Worm (Caenorhabditis elegans): Measurements from ENCODE around the gene algn-2.

ce11 chrII:5342412-5342811 is 32.7 kb upstream of the algn-2 start:
- TF ChIP-seq dve-1 (tag; optimal IDR thresholded peaks at IDR 0.05; ENCODE audit: insufficient read depth), result no peak
- TF ChIP-seq skn-1 (tag; optimal IDR thresholded peaks at IDR 0.05), result no peak
- TF ChIP-seq pha-4 (GFP tag; IDR thresholded peaks at IDR 0.05), result no peak
- TF ChIP-seq pha-4 (tag; optimal IDR thresholded peaks at IDR 0.05), result no peak
- TF ChIP-seq nhr-77 (tag; optimal IDR thresholded peaks at IDR 0.05), result no peak
- no peak for TF ChIP-seq nhr-76 (tag; optimal IDR thresholded peaks at IDR 0.05)
- no peak for TF ChIP-seq nhr-48 (tag; optimal IDR thresholded peaks at IDR 0.05)
- TF ChIP-seq T26A8.4 (GFP tag; IDR thresholded peaks at IDR 0.05), result no peak
- TF ChIP-seq aly-2 (tag; optimal IDR thresholded peaks at IDR 0.05), result no peak
- no peak for TF ChIP-seq zfp-2 (tag; optimal IDR thresholded peaks at IDR 0.05)
- no peak for TF ChIP-seq mep-1 (tag; optimal IDR thresholded peaks at IDR 0.05)
- no peak for TF ChIP-seq nhr-237 (tag; optimal IDR thresholded peaks at IDR 0.05)
- no peak for TF ChIP-seq spr-3 (GFP tag; optimal IDR thresholded peaks at IDR 0.05)
- no peak for TF ChIP-seq snpc-4 (tag; optimal IDR thresholded peaks at IDR 0.05)
- TF ChIP-seq unc-62 (GFP tag; optimal IDR thresholded peaks at IDR 0.05 in 1 of 2), result no peak
- no peak for TF ChIP-seq unc-62 (tag; optimal IDR thresholded peaks at IDR 0.05)
